Worm (Caenorhabditis elegans): ENCODE results near the gene nhr-52.
"Not testable (repeated sequence)": the region's sequence is repeated elsewhere in the genome, so short reads cannot be mapped to it uniquely, and the experiment has no call there.

nhr-52 gene

DNA sequence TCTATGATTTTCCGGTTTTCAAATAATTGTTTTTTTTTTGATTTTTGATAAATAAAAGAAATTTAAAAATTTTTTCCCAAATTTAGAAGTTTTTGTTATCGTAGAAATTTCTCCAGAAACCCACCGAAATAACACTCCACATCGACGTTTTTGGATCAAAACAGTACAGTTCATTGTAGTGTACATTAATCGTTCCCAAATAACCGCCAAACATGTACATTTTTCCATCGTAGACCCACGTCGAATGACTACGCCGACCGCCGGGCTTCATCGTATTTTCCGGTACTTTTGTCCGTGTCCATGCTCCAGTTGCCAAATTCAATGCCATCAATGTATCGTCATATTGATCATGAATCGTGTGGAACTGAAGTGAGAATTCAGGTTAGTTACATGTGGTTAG, 23.2 kb upstream of the nhr-52 start, which contains the start of gene F53E4.2:
Gene F53E4.2 (plus strand): TSS at position 301 of the 400 bp plus-strand sequence.
- TF ChIP-seq hmbx-1 (tag; optimal IDR thresholded peaks at IDR 0.05) (no peak), tra-4 (tag; optimal IDR thresholded peaks at IDR 0.05) (no peak), B0310.2 (tag; optimal IDR thresholded peaks at IDR 0.05) (no peak), tbx-37 (GFP tag; conservative IDR thresholded peaks at IDR 0.05) (no peak), sea-1 (GFP tag; conservative IDR thresholded peaks at IDR 0.05) (no peak), aly-1 (tag; optimal IDR thresholded peaks at IDR 0.05) (no peak), scrt-1 (GFP tag; IDR thresholded peaks at IDR 0.05) (no peak), hmg-4 (GFP tag; optimal IDR thresholded peaks at IDR 0.05) (no peak), ama-1 (optimal IDR thresholded peaks at IDR 0.05) (no peak), ceh-13 (GFP tag; optimal IDR thresholded peaks at IDR 0.05) (no peak), hnd-1 (tag; optimal IDR thresholded peaks at IDR 0.05) (no peak), ceh-36 (tag; optimal IDR thresholded peaks at IDR 0.05) (no peak), pes-1 (GFP tag; IDR thresholded peaks at IDR 0.05) (no peak), flt-1 (GFP tag; IDR thresholded peaks at IDR 0.05) (no peak), F13C5.2 (tag; optimal IDR thresholded peaks at IDR 0.05) (no peak), tbx-11 (GFP tag; IDR thresholded peaks at IDR 0.05) (no peak), ets-7 (tag; optimal IDR thresholded peaks at IDR 0.05) (no peak)

ce11 chrV:15658262-15659060, 18.9 kb upstream of the nhr-52 start:
- TF ChIP-seq ceh-36 (tag; optimal IDR thresholded peaks at IDR 0.05) (no peak), hnd-1 (tag; optimal IDR thresholded peaks at IDR 0.05) (no peak), tbx-11 (GFP tag; IDR thresholded peaks at IDR 0.05) (no peak), B0310.2 (tag; optimal IDR thresholded peaks at IDR 0.05) (no peak), F13C5.2 (tag; optimal IDR thresholded peaks at IDR 0.05) (no peak), aly-1 (tag; optimal IDR thresholded peaks at IDR 0.05) (no peak), tra-4 (tag; optimal IDR thresholded peaks at IDR 0.05) (no peak), ets-7 (tag; optimal IDR thresholded peaks at IDR 0.05) (no peak), ceh-13 (GFP tag; optimal IDR thresholded peaks at IDR 0.05) (no peak), pes-1 (GFP tag; IDR thresholded peaks at IDR 0.05) (no peak), flt-1 (GFP tag; IDR thresholded peaks at IDR 0.05) (no peak), sea-1 (GFP tag; conservative IDR thresholded peaks at IDR 0.05) (no peak)

ce11 chrV:15661003-15661402, 16.3 kb upstream of the nhr-52 start:
- TF ChIP-seq hmg-4 (GFP tag; optimal IDR thresholded peaks at IDR 0.05) (no peak), flt-1 (GFP tag; IDR thresholded peaks at IDR 0.05) (no peak), F13C5.2 (tag; optimal IDR thresholded peaks at IDR 0.05) (no peak), ceh-36 (tag; optimal IDR thresholded peaks at IDR 0.05) (no peak), sea-1 (GFP tag; conservative IDR thresholded peaks at IDR 0.05) (no peak), tbx-37 (GFP tag; conservative IDR thresholded peaks at IDR 0.05) (no peak), aly-1 (tag; optimal IDR thresholded peaks at IDR 0.05) (no peak), ets-7 (tag; optimal IDR thresholded peaks at IDR 0.05) (no peak), ceh-13 (GFP tag; optimal IDR thresholded peaks at IDR 0.05) (no peak)

ce11 chrV:15661580-15661979, 15.7 kb upstream of the nhr-52 start:
- TF ChIP-seq tbx-11 (GFP tag; IDR thresholded peaks at IDR 0.05) (no peak), pes-1 (GFP tag; IDR thresholded peaks at IDR 0.05) (no peak), aly-1 (tag; optimal IDR thresholded peaks at IDR 0.05) (no peak), ets-7 (tag; optimal IDR thresholded peaks at IDR 0.05) (no peak), scrt-1 (GFP tag; IDR thresholded peaks at IDR 0.05) (no peak), tra-4 (tag; optimal IDR thresholded peaks at IDR 0.05) (no peak), ama-1 (optimal IDR thresholded peaks at IDR 0.05) (no peak), hmg-4 (GFP tag; optimal IDR thresholded peaks at IDR 0.05) (no peak), flt-1 (GFP tag; IDR thresholded peaks at IDR 0.05) (no peak), B0310.2 (tag; optimal IDR thresholded peaks at IDR 0.05) (no peak)

DNA sequence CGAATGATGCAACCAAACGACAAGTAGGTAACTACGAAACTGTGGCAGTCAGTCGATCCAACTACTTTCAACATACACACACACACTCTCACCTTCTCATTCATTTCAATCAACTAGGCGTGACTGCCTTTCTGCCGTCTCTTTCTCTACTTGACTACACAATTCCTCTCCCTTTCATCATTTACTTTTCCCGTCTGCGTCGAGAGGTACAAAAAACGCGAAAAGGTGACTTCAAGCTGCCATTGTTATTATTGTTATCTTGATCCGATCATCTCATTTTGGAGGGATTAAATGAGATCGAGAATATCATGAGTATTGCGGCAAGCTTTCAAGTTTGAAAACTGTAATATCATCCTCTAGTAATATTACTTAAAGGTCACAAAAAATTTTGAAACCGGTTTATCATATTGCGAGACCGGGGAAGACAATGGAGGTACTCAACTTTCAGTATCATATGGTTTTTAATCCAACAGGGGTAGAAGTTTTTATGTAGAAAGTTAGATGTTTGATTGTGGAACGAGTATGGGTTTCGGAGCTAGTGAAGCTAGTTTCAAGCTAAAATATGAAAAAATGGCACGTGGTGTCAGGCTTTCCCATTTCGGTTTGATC, 13.2 kb upstream of the nhr-52 start:
- TF ChIP-seq sea-1 (GFP tag; conservative IDR thresholded peaks at IDR 0.05) (no peak), ceh-36 (tag; optimal IDR thresholded peaks at IDR 0.05) (peak; percentile 3), scrt-1 (GFP tag; IDR thresholded peaks at IDR 0.05) (no peak), tbx-37 (GFP tag; conservative IDR thresholded peaks at IDR 0.05) (no peak), ets-7 (tag; optimal IDR thresholded peaks at IDR 0.05) (no peak)

- no peak for TF ChIP-seq scrt-1 (GFP tag; IDR thresholded peaks at IDR 0.05)
Observed at ce11 chrV:15666718-15667117, 10.6 kb upstream of the nhr-52 start.

- TF ChIP-seq tbx-37 (GFP tag; conservative IDR thresholded peaks at IDR 0.05); hmg-4 (GFP tag; optimal IDR thresholded peaks at IDR 0.05); ceh-13 (GFP tag; optimal IDR thresholded peaks at IDR 0.05): not testable (repeated sequence)
Observed at ce11 chrV:15668200-15668599, 9.1 kb upstream of the nhr-52 start, which contains the start of gene F53E4.1. Gene F53E4.1, minus strand, starts transcription at chrV:15668300.

DNA sequence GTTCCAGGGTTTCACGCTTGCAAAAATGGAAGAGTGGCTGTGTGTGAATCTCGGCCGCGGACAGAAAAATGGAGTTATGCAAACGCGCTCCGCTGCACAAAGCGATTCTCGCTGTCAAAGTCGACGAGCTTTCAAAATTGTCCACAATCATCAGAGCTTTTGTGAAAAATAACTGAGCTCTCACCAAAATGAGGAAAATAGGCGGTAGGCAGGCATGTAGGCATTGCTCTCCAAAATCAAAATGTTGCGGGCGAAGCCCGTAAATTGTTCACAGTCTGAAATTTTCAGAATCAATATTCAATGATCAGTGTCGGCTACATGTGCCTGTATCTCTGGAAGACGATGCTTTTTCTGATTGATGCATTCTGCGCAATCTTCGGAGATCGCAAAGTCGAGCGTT, 8.5 kb upstream of the nhr-52 start, which contains the start of gene K06B4.4:
Gene K06B4.4 (plus strand): TSS at position 301 of the 400 bp plus-strand sequence.
- TF ChIP-seq ceh-13 (GFP tag; optimal IDR thresholded peaks at IDR 0.05) (no peak), tbx-37 (GFP tag; conservative IDR thresholded peaks at IDR 0.05) (no peak), tbx-11 (GFP tag; IDR thresholded peaks at IDR 0.05) (no peak), ceh-36 (tag; optimal IDR thresholded peaks at IDR 0.05) (no peak), hmg-4 (GFP tag; optimal IDR thresholded peaks at IDR 0.05) (no peak), F13C5.2 (tag; optimal IDR thresholded peaks at IDR 0.05) (no peak), ama-1 (optimal IDR thresholded peaks at IDR 0.05) (no peak), tra-4 (tag; optimal IDR thresholded peaks at IDR 0.05) (no peak), B0310.2 (tag; optimal IDR thresholded peaks at IDR 0.05) (no peak), scrt-1 (GFP tag; IDR thresholded peaks at IDR 0.05) (no peak), hnd-1 (tag; optimal IDR thresholded peaks at IDR 0.05) (no peak), hmbx-1 (tag; optimal IDR thresholded peaks at IDR 0.05) (no peak), ets-7 (tag; optimal IDR thresholded peaks at IDR 0.05) (no peak), sea-1 (GFP tag; conservative IDR thresholded peaks at IDR 0.05) (no peak)
